Worm (Caenorhabditis elegans): ENCODE measurements around the gene fbxa-52.
"Not testable (repeated sequence)": the region's sequence is repeated elsewhere in the genome, so short reads cannot be mapped to it uniquely, and the experiment has no call there.

ce11 chrX:1689996-1690395 lies 22.4 kb downstream of the fbxa-52 start, which contains the start of gene C36C9.12:
- not testable (repeated sequence) for TF ChIP-seq ets-7 (tag; optimal IDR thresholded peaks at IDR 0.05); flt-1 (GFP tag; IDR thresholded peaks at IDR 0.05)
